Fruit fly (Drosophila melanogaster) whole organism, embryonic: ENCODE measurements around the gene CG31468.

ENCODE experiments used
- CG10274 ChIP-seq: fragments of 200-800 bp; sonication (Bioruptor generic); optimal IDR thresholded peaks from 3 replicates; lab custom pipeline; 2017; ENCODE audit warnings: missing biosample characterization, mild to moderate bottlenecking, missing genetic modification characterization
- CG10431 ChIP-seq: fragments of 200-800 bp; sonication (Bioruptor generic); optimal IDR thresholded peaks from 3 replicates; lab custom pipeline; 2018; ENCODE audit warnings: missing biosample characterization, mild to moderate bottlenecking, missing genetic modification characterization
- CG12769 ChIP-seq: fragments of 200-800 bp; sonication (Bioruptor generic); optimal IDR thresholded peaks from 2 replicates; lab custom pipeline; 2019; ENCODE audit warnings: missing biosample characterization, mild to moderate bottlenecking, missing genetic modification characterization, moderate library complexity
- CG13296 ChIP-seq: fragments of 200-800 bp; sonication (Bioruptor generic); optimal IDR thresholded peaks from 3 replicates; lab custom pipeline; 2018; ENCODE audit warnings: missing biosample characterization, mild to moderate bottlenecking, missing genetic modification characterization
- CG15073 ChIP-seq: fragments of 200-800 bp; sonication (Bioruptor generic); optimal IDR thresholded peaks from 2 replicates; lab custom pipeline; 2016; ENCODE audit warnings: missing biosample characterization, missing genetic modification characterization
- CG15514 ChIP-seq: fragments of 200-800 bp; sonication (Bioruptor generic); optimal IDR thresholded peaks from 3 replicates; lab custom pipeline; 2017; ENCODE audit warnings: missing biosample characterization, missing genetic modification characterization, mild to moderate bottlenecking, moderate library complexity, missing genetic modification reagents
- CG15696 ChIP-seq: fragments of 200-800 bp; sonication (Bioruptor generic); optimal IDR thresholded peaks from 2 replicates; lab custom pipeline; 2019; ENCODE audit warnings: missing biosample characterization, mild to moderate bottlenecking, missing genetic modification characterization, moderate library complexity
- CG17912 ChIP-seq: fragments of 200-800 bp; sonication (Bioruptor generic); optimal IDR thresholded peaks from 2 replicates; lab custom pipeline; 2018; ENCODE audit warnings: missing biosample characterization, mild to moderate bottlenecking, missing genetic modification characterization
- CG1832 ChIP-seq: fragments of 200-800 bp; sonication (Bioruptor generic); optimal IDR thresholded peaks from 2 replicates; lab custom pipeline; 2017; ENCODE audit warnings: missing biosample characterization, mild to moderate bottlenecking, missing genetic modification characterization, inconsistent platforms
- CG30020 ChIP-seq: fragments of 200-800 bp; optimal IDR thresholded peaks from 2 replicates; lab custom pipeline; 2019; ENCODE audit warnings: missing biosample characterization, mild to moderate bottlenecking, missing genetic modification characterization, moderate library complexity
- CG43689 ChIP-seq: fragments of 200-800 bp; sonication (Bioruptor generic); IDR thresholded peaks from 2 replicates; pipeline ENCODE4 v1.3.6; 2022; ENCODE audit warnings: missing biosample characterization, missing genetic modification characterization
- CG7987 ChIP-seq: fragments of 200-800 bp; sonication (Bioruptor generic); optimal IDR thresholded peaks from 2 replicates; lab custom pipeline; 2018; ENCODE audit warnings: missing biosample characterization, mild to moderate bottlenecking, missing genetic modification characterization, moderate library complexity
- CG8089 ChIP-seq: fragments of 200-800 bp; sonication (Bioruptor generic); optimal IDR thresholded peaks from 3 replicates; lab custom pipeline; 2016; ENCODE audit warnings: missing biosample characterization, missing genetic modification characterization
- CG9215 ChIP-seq: fragments of 200-800 bp; sonication (Bioruptor generic); IDR thresholded peaks from 2 replicates; pipeline ENCODE4 v1.3.6; 2022; ENCODE audit warnings: missing biosample characterization, missing genetic modification characterization
- CG9727 ChIP-seq: fragments of 200-800 bp; sonication (Bioruptor generic); optimal IDR thresholded peaks from 3 replicates; lab custom pipeline; 2017; ENCODE audit warnings: missing biosample characterization, mild to moderate bottlenecking, missing genetic modification characterization
- Dad ChIP-seq: fragments of 200-800 bp; sonication (Bioruptor generic); optimal IDR thresholded peaks from 3 replicates; lab custom pipeline; 2016; ENCODE audit warnings: missing biosample characterization, missing genetic modification characterization
- Ets97D ChIP-seq: fragments of 200-800 bp; sonication (Bioruptor generic); optimal IDR thresholded peaks from 3 replicates; lab custom pipeline; 2016; ENCODE audit warnings: missing biosample characterization, missing genetic modification characterization
- HLH3B ChIP-seq: fragments of 200-800 bp; sonication (Bioruptor generic); IDR thresholded peaks from 2 replicates; pipeline ENCODE4 v1.3.6; 2022; ENCODE audit warnings: missing biosample characterization, missing genetic modification characterization
- Hr39 ChIP-seq: fragments of >200 bp; optimal IDR thresholded peaks from 2 replicates; lab custom pipeline; 2017
- Myb ChIP-seq: fragments of 200-800 bp; sonication (Bioruptor generic); optimal IDR thresholded peaks from 2 replicates; lab custom pipeline; 2016; ENCODE audit warnings: missing biosample characterization, missing genetic modification characterization
- NC2β ChIP-seq: fragments of 200-800 bp; sonication (Bioruptor generic); optimal IDR thresholded peaks from 2 replicates; lab custom pipeline; 2016; ENCODE audit warnings: missing biosample characterization, missing genetic modification characterization
- amos ChIP-seq: fragments of 200-800 bp; sonication (Bioruptor generic); IDR thresholded peaks from 2 replicates; pipeline ENCODE4 v1.3.6; 2022; ENCODE audit warnings: missing biosample characterization, missing genetic modification characterization; ENCODE audit not compliant: partially characterized antibody
- bab2 ChIP-seq: fragments of 200-800 bp; sonication (Bioruptor generic); optimal IDR thresholded peaks from 2 replicates; lab custom pipeline; 2016; ENCODE audit warnings: missing biosample characterization, missing genetic modification characterization
- cad ChIP-seq: fragments of >200 bp; optimal IDR thresholded peaks from 2 replicates; lab custom pipeline; 2017; ENCODE audit warnings: missing biosample characterization, missing genetic modification characterization
- emc ChIP-seq: fragments of 200-800 bp; sonication (Bioruptor generic); optimal IDR thresholded peaks from 2 replicates; lab custom pipeline; 2016; ENCODE audit warnings: missing biosample characterization, missing genetic modification characterization
- en ChIP-seq: fragments of 200-800 bp; sonication (Bioruptor generic); optimal IDR thresholded peaks from 2 replicates; lab custom pipeline; 2016; ENCODE audit warnings: missing biosample characterization, missing genetic modification characterization
- eve ChIP-seq, 2 experiments: fragments of >200 bp; optimal IDR thresholded peaks; 2 replicates each; lab custom pipeline; 2017; ENCODE audit warnings: missing biosample characterization in 2 of 2, missing genetic modification characterization in 2 of 2
- eyg ChIP-seq: fragments of 200-800 bp; sonication (Bioruptor generic); optimal IDR thresholded peaks from 3 replicates; lab custom pipeline; 2016; ENCODE audit warnings: missing biosample characterization, missing genetic modification characterization
- fd64A ChIP-seq: fragments of 200-800 bp; sonication (Bioruptor generic); optimal IDR thresholded peaks from 3 replicates; lab custom pipeline; 2018; ENCODE audit warnings: missing biosample characterization, mild to moderate bottlenecking, missing genetic modification characterization
- gce ChIP-seq: fragments of 200-800 bp; sonication (Bioruptor generic); IDR thresholded peaks from 3 replicates; pipeline ENCODE4 v1.3.6; 2022; ENCODE audit warnings: missing biosample characterization, missing genetic modification characterization
- gcm2 ChIP-seq: fragments of 200-800 bp; sonication (Bioruptor generic); optimal IDR thresholded peaks from 2 replicates; lab custom pipeline; 2016; ENCODE audit warnings: missing biosample characterization, missing genetic modification characterization
- gem ChIP-seq: fragments of 200-800 bp; sonication (Bioruptor generic); optimal IDR thresholded peaks from 2 replicates; lab custom pipeline; 2019; ENCODE audit warnings: missing biosample characterization, mild to moderate bottlenecking, missing genetic modification characterization, moderate library complexity
- gt ChIP-seq: fragments of 200-800 bp; sonication (Bioruptor generic); IDR thresholded peaks from 2 replicates; pipeline ENCODE4 v1.3.6; 2022; ENCODE audit warnings: missing biosample characterization, missing genetic modification characterization
- h ChIP-seq: fragments of >200 bp; optimal IDR thresholded peaks from 2 replicates; lab custom pipeline; 2017
- insv ChIP-seq, 2 experiments: fragments of 200-800 bp; sonication (Bioruptor generic); optimal IDR thresholded peaks; 3 replicates each; lab custom pipeline; 2016 to 2018; ENCODE audit warnings: missing biosample characterization in 2 of 2, missing genetic modification characterization in 2 of 2
- jigr1 ChIP-seq: fragments of 200-800 bp; sonication (Bioruptor generic); IDR thresholded peaks from 3 replicates; pipeline ENCODE4 v1.3.6; 2022; ENCODE audit warnings: missing biosample characterization, missing genetic modification characterization
- jing ChIP-seq: fragments of 200-800 bp; sonication (Bioruptor generic); optimal IDR thresholded peaks from 2 replicates; lab custom pipeline; 2018; ENCODE audit warnings: missing biosample characterization, mild to moderate bottlenecking, missing genetic modification characterization
- knrl ChIP-seq: fragments of 200-800 bp; sonication (Bioruptor generic); IDR thresholded peaks from 3 replicates; pipeline ENCODE4 v1.3.6; 2022; ENCODE audit warnings: missing biosample characterization, missing genetic modification characterization; ENCODE audit not compliant: partially characterized antibody
- mld ChIP-seq: fragments of 200-800 bp; sonication (Bioruptor generic); IDR thresholded peaks from 3 replicates; pipeline ENCODE4 v1.3.6; 2022; ENCODE audit warnings: missing biosample characterization, missing genetic modification characterization; ENCODE audit not compliant: partially characterized antibody
- onecut ChIP-seq: fragments of 200-800 bp; sonication (Bioruptor generic); IDR thresholded peaks from 2 replicates; pipeline ENCODE4 v1.3.6; 2022; ENCODE audit warnings: missing biosample characterization, missing genetic modification characterization
- prd ChIP-seq, 3 experiments: fragments of >200 bp in 2 of 3; fragments of 200-800 bp in 1 of 3; sonication (Bioruptor generic) in 1 of 3; optimal IDR thresholded peaks in 2 of 3; IDR thresholded peaks in 1 of 3; 2 replicates in 2 of 3; 3 replicates in 1 of 3; pipeline versions ENCODE4 v1.3.6 to Lab custom; 2017 to 2022; ENCODE audit warnings: missing biosample characterization in 1 of 3, missing genetic modification characterization in 1 of 3
- pros ChIP-seq: fragments of 200-800 bp; sonication (Bioruptor generic); optimal IDR thresholded peaks from 3 replicates; lab custom pipeline; 2019; ENCODE audit warnings: missing biosample characterization, mild to moderate bottlenecking, missing genetic modification characterization, moderate library complexity
- seq ChIP-seq: fragments of 200-800 bp; sonication (Bioruptor generic); IDR thresholded peaks from 2 replicates; pipeline ENCODE4 v1.3.6; 2022; ENCODE audit warnings: missing biosample characterization, missing genetic modification characterization
- so ChIP-seq: fragments of 200-800 bp; sonication (Bioruptor generic); IDR thresholded peaks from 3 replicates; pipeline ENCODE4 v1.3.6; 2022; ENCODE audit warnings: missing biosample characterization, missing genetic modification characterization
- toy ChIP-seq: fragments of 200-800 bp; sonication (Bioruptor generic); IDR thresholded peaks from 2 replicates; pipeline ENCODE4 v1.3.6; 2022; ENCODE audit warnings: missing biosample characterization, missing genetic modification characterization
- trem ChIP-seq: fragments of 200-800 bp; optimal IDR thresholded peaks from 3 replicates; lab custom pipeline; 2019; ENCODE audit warnings: missing biosample characterization, mild to moderate bottlenecking, missing genetic modification characterization, moderate library complexity
- vvl ChIP-seq: fragments of 200-800 bp; sonication (Bioruptor generic); IDR thresholded peaks from 2 replicates; pipeline ENCODE4 v1.3.6; 2022; ENCODE audit warnings: missing biosample characterization, missing genetic modification characterization
- zfh1 ChIP-seq: fragments of 200-800 bp; sonication (Bioruptor generic); IDR thresholded peaks from 3 replicates; pipeline ENCODE4 v1.3.6; 2022; ENCODE audit warnings: missing biosample characterization, missing genetic modification characterization

CG31468 gene

DNA sequence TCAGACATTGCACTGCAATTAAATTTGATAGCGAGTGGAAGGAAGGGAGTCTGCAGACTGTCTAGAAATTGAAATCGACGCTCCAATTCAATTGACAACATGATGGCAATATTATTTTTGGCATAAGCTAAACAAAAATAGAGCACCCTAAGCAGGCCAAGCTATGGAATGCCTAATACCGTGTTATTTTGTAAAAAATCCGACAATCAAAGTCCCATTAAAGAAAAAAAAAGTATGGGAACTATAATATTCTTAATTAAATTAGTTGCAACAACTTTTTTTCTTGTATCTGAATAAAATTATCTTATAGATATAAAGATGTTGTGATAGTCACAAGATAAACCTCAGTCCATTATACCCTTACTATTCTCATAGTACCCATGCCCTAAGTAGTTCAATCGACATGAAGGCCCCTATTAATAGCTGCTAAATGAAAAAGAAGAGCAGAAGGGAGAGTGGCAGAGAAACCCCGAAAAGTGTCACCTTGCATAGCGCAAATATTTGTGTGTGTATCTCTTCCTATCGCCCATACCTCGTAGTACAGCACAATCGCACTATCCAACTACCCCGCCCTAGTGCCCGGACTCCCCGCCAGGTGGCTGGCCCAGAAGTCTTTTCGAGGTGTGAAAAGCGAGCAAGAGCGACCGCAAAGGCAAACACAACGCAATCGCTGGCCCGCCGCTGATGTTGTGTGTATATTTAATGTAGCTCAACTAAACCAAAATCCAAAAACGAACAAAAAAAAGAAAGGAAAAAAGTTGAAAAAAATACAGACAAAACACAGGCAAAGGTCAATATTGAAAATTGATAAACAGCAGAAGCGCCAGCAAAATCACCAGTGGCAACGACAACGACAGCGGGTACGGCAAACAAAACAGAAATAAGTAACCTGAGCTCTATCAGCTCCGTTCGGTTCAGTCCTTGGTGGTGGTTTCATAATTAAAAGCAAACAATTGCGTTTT, 42.5 kb downstream of the CG31468 start:
- no peak for TF ChIP-seq CG43689
- TF ChIP-seq CG10431 (GFP tag; lab: Kevin White, UChicago) = peak; percentile 72
- TF ChIP-seq gcm2 = peak; percentile 33
- TF ChIP-seq gem (tag; lab: Kevin White, UChicago) = peak; percentile 69
- TF ChIP-seq so (GFP tag; lab: Robert Waterston, UW) = peak; percentile 86; the same call in 2 of the 3 replicates
- TF ChIP-seq CG17912 (GFP tag; lab: Kevin White, UChicago) = peak; percentile 43
- peak; percentile 87 for TF ChIP-seq CG15514 (GFP tag; lab: Kevin White, UChicago)
- TF ChIP-seq Ets97D = no peak
- TF ChIP-seq Hr39 (lab: Kevin White, UChicago) = no peak
- TF ChIP-seq CG10274 (GFP tag; lab: Kevin White, UChicago) = peak; percentile 24
- peak; percentile 71 for TF ChIP-seq onecut (GFP tag; lab: Robert Waterston, UW)
- TF ChIP-seq h (lab: Kevin White, UChicago) = no peak
- TF ChIP-seq HLH3B (GFP tag; lab: Robert Waterston, UW) = peak; percentile 27; the same call in 1 of the 2 replicates
- no peak for TF ChIP-seq eyg
- no peak for TF ChIP-seq eve (GFP tag; optimal IDR thresholded peaks at IDR 0.05; lab: Kevin White, UChicago)
- TF ChIP-seq trem = peak; percentile 11
- peak; percentile 64; the same call in 2 of the 3 replicates for TF ChIP-seq zfh1 (GFP tag; lab: Robert Waterston, UW)
- peak; percentile 46 for TF ChIP-seq en
- no peak for TF ChIP-seq Dad (GFP tag; lab: Kevin White, UChicago)
- TF ChIP-seq mld = no peak
- TF ChIP-seq gce (GFP tag; lab: Robert Waterston, UW) = 0 out of 3 replicates have a peak, but pooled peaks have one; percentile 54
- TF ChIP-seq CG13296 (GFP tag; lab: Kevin White, UChicago) = peak; percentile 62
- peak; percentile 58 for TF ChIP-seq bab2 (GFP tag; lab: Kevin White, UChicago)
- TF ChIP-seq amos = no peak
- TF ChIP-seq CG30020 (tag; lab: Kevin White, UChicago) = no peak
- peak; percentile 97 for TF ChIP-seq CG15696
- peak; percentile 37; the same call in 1 of the 2 replicates for TF ChIP-seq seq
- no peak for TF ChIP-seq emc (GFP tag; lab: Kevin White, UChicago)
- no peak for TF ChIP-seq jigr1 (GFP tag; lab: Robert Waterston, UW)
- peak in 1 of 2 experiments; percentile 51 for TF ChIP-seq insv (GFP tag; optimal IDR thresholded peaks at IDR 0.05; lab: Kevin White, UChicago)
- TF ChIP-seq CG15073 = no peak
- no peak for TF ChIP-seq prd (optimal IDR thresholded peaks at IDR 0.05; lab: Kevin White, UChicago)
- peak; percentile 17; the same call in 2 of the 3 replicates for TF ChIP-seq prd (GFP tag; IDR thresholded peaks at IDR 0.05; lab: Robert Waterston, UW)
- TF ChIP-seq toy = no peak
- peak; percentile 84 for TF ChIP-seq CG8089 (GFP tag; lab: Kevin White, UChicago)
- TF ChIP-seq vvl (GFP tag; lab: Robert Waterston, UW) = peak; percentile 13; the same call in 1 of the 2 replicates
- TF ChIP-seq CG7987 = peak; percentile 61
- TF ChIP-seq CG9727 (GFP tag; lab: Kevin White, UChicago) = peak; percentile 87
- TF ChIP-seq pros (GFP tag; lab: Kevin White, UChicago) = no peak
- no peak for TF ChIP-seq CG1832 (GFP tag; lab: Kevin White, UChicago)
- no peak for TF ChIP-seq gt (GFP tag; lab: Robert Waterston, UW)
- TF ChIP-seq CG12769 (tag; lab: Kevin White, UChicago) = peak; percentile 65
- TF ChIP-seq Myb = peak; percentile 25
- no peak for TF ChIP-seq CG9215 (GFP tag; lab: Robert Waterston, UW)
- no peak for TF ChIP-seq cad
- TF ChIP-seq NC2β (GFP tag; lab: Kevin White, UChicago) = peak; percentile 73
- TF ChIP-seq knrl (GFP tag; lab: Robert Waterston, UW) = no peak
- TF ChIP-seq fd64A (GFP tag; lab: Kevin White, UChicago) = peak; percentile 72
- TF ChIP-seq jing = no peak
